Fruit fly (Drosophila melanogaster): ENCODE results near the gene Osi23.

DNA sequence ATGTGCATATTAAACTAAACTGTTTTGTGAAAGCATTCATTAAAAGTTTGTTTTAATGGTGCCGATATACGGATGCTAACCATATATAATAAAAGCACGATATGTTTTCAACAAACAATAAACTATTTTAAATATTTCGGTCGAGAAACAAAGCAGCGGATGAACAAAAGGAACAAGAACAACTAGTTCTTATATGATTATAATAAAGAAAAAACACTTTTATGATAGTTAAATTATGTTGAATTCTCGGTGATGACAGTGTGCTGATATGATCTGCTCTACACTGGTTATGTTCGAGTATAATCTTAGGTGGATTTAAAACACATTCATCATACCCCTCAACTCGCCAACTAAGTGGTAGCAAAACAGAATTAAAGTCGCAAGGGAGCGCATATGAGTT lies 31.1 kb upstream of the Osi23 start:
- TF ChIP-seq h (optimal IDR thresholded peaks at IDR 0.05): no peak
- TF ChIP-seq insv (optimal IDR thresholded peaks at IDR 0.05): no peak
- TF ChIP-seq psq (optimal IDR thresholded peaks at IDR 0.05): no peak

Data from Kc167 (cell line).